Fruit fly (Drosophila melanogaster) whole organism, embryonic: ENCODE measurements around the gene CG43291.

ENCODE experiments used
- Awh ChIP-seq: fragments of 200-800 bp; sonication (Bioruptor generic); IDR thresholded peaks from 2 replicates; pipeline ENCODE4, ENCODE4 v1.3.6; 2022; ENCODE audit warnings: missing biosample characterization, missing genetic modification characterization
- B-H1 ChIP-seq: fragments of 200-800 bp; sonication (Bioruptor generic); IDR thresholded peaks from 3 replicates; pipeline ENCODE4 v1.3.6; 2022; ENCODE audit warnings: missing biosample characterization, missing genetic modification characterization
- CG10366 ChIP-seq: fragments of 200-800 bp; sonication (Bioruptor generic); IDR thresholded peaks from 2 replicates; pipeline ENCODE4 v1.3.6; 2022; ENCODE audit warnings: missing biosample characterization, missing genetic modification characterization
- CG10959 ChIP-seq: fragments of 200-800 bp; sonication (Bioruptor generic); IDR thresholded peaks from 2 replicates; pipeline ENCODE4 v1.3.6; 2022; ENCODE audit warnings: missing biosample characterization, missing genetic modification characterization
- CG12744 ChIP-seq: fragments of 200-800 bp; sonication (Bioruptor generic); optimal IDR thresholded peaks from 2 replicates; lab custom pipeline; 2016; ENCODE audit warnings: missing biosample characterization, missing genetic modification characterization
- CG13287 ChIP-seq: fragments of 200-800 bp; sonication (Bioruptor generic); IDR thresholded peaks from 2 replicates; pipeline ENCODE4 v1.3.6; 2022; ENCODE audit warnings: missing biosample characterization, missing genetic modification characterization; ENCODE audit not compliant: partially characterized antibody
- CG13296 ChIP-seq: fragments of 200-800 bp; sonication (Bioruptor generic); optimal IDR thresholded peaks from 3 replicates; lab custom pipeline; 2018; ENCODE audit warnings: missing biosample characterization, mild to moderate bottlenecking, missing genetic modification characterization
- CG14965 ChIP-seq: fragments of 200-800 bp; sonication (Bioruptor generic); optimal IDR thresholded peaks from 2 replicates; lab custom pipeline; 2016; ENCODE audit warnings: missing biosample characterization, missing genetic modification characterization, borderline replicate concordance
- CG16813 ChIP-seq: fragments of 200-800 bp; sonication (Bioruptor generic); IDR thresholded peaks from 3 replicates; pipeline ENCODE4 v1.3.6; 2022; ENCODE audit warnings: missing biosample characterization, missing genetic modification characterization; ENCODE audit not compliant: partially characterized antibody
- CG16863 ChIP-seq: fragments of 200-800 bp; sonication (Bioruptor generic); optimal IDR thresholded peaks from 3 replicates; lab custom pipeline; 2016; ENCODE audit warnings: missing biosample characterization, missing genetic modification characterization
- CG17802 ChIP-seq: fragments of 200-800 bp; sonication (Bioruptor generic); optimal IDR thresholded peaks from 2 replicates; lab custom pipeline; 2018; ENCODE audit warnings: missing biosample characterization, mild to moderate bottlenecking, missing genetic modification characterization, moderate library complexity
- CG1792 ChIP-seq: fragments of 200-800 bp; sonication (Bioruptor generic); optimal IDR thresholded peaks from 2 replicates; lab custom pipeline; 2016; ENCODE audit warnings: missing biosample characterization, missing genetic modification characterization
- CG18011 ChIP-seq: fragments of 200-800 bp; sonication (Bioruptor generic); optimal IDR thresholded peaks from 2 replicates; lab custom pipeline; 2017; ENCODE audit warnings: missing biosample characterization, missing genetic modification characterization, mild to moderate bottlenecking, moderate library complexity, missing genotype
- CG2120 ChIP-seq: fragments of 200-800 bp; sonication (Bioruptor generic); optimal IDR thresholded peaks from 3 replicates; lab custom pipeline; 2016; ENCODE audit warnings: missing biosample characterization, missing genetic modification characterization
- CG34224 ChIP-seq: fragments of 200-800 bp; sonication (Bioruptor generic); IDR thresholded peaks from 3 replicates; pipeline ENCODE4 v1.3.6; 2022; ENCODE audit warnings: missing biosample characterization, missing genetic modification characterization; ENCODE audit not compliant: partially characterized antibody
- CG34422 ChIP-seq: fragments of 200-800 bp; sonication (Bioruptor generic); IDR thresholded peaks from 3 replicates; pipeline ENCODE4 v1.3.6; 2022; ENCODE audit warnings: missing biosample characterization, missing genetic modification characterization
- CG6254 ChIP-seq: fragments of 200-800 bp; sonication (Bioruptor generic); optimal IDR thresholded peaks from 3 replicates; lab custom pipeline; 2017; ENCODE audit warnings: mild to moderate bottlenecking, missing biosample characterization, missing genetic modification reagents, missing genetic modification characterization
- CG6683 ChIP-seq: fragments of 200-800 bp; sonication (Bioruptor generic); optimal IDR thresholded peaks from 2 replicates; lab custom pipeline; 2017; ENCODE audit warnings: missing biosample characterization, mild to moderate bottlenecking, missing genetic modification characterization, missing genetic modification reagents
- CG6689 ChIP-seq: fragments of 200-800 bp; sonication (Bioruptor generic); IDR thresholded peaks from 2 replicates; pipeline ENCODE4 v1.3.6; 2022; ENCODE audit warnings: missing biosample characterization, missing genetic modification characterization
- CG6791 ChIP-seq: fragments of 200-800 bp; sonication (Bioruptor generic); IDR thresholded peaks from 3 replicates; pipeline ENCODE4 v1.3.6; 2022; ENCODE audit warnings: missing biosample characterization, missing genetic modification characterization; ENCODE audit not compliant: partially characterized antibody
- CG6854 ChIP-seq: fragments of 200-800 bp; sonication (Bioruptor generic); optimal IDR thresholded peaks from 3 replicates; lab custom pipeline; 2017; ENCODE audit warnings: missing biosample characterization, mild to moderate bottlenecking, missing genetic modification characterization
- CG7271 ChIP-seq: fragments of 200-800 bp; sonication (Bioruptor generic); optimal IDR thresholded peaks from 2 replicates; lab custom pipeline; 2018; ENCODE audit warnings: missing biosample characterization, mild to moderate bottlenecking, missing genetic modification characterization, moderate library complexity
- CG7745 ChIP-seq: fragments of 200-800 bp; sonication (Bioruptor generic); optimal IDR thresholded peaks from 2 replicates; lab custom pipeline; 2018; ENCODE audit warnings: missing biosample characterization, mild to moderate bottlenecking, missing genetic modification characterization, moderate library complexity
- CG7786 ChIP-seq: fragments of 200-800 bp; sonication (Bioruptor generic); optimal IDR thresholded peaks from 2 replicates; lab custom pipeline; 2016; ENCODE audit warnings: missing biosample characterization, missing genetic modification characterization
- CG9215 ChIP-seq: fragments of 200-800 bp; sonication (Bioruptor generic); IDR thresholded peaks from 2 replicates; pipeline ENCODE4 v1.3.6; 2022; ENCODE audit warnings: missing biosample characterization, missing genetic modification characterization
- CTCF ChIP-seq: fragments of 200-800 bp; sonication (Bioruptor generic); optimal IDR thresholded peaks from 2 replicates; lab custom pipeline; 2017; ENCODE audit warnings: missing biosample characterization, mild to moderate bottlenecking, missing genetic modification characterization, moderate library complexity
- CrebB ChIP-seq: fragments of 200-800 bp; sonication (Bioruptor generic); optimal IDR thresholded peaks from 3 replicates; lab custom pipeline; 2018; ENCODE audit warnings: missing biosample characterization, mild to moderate bottlenecking, missing genetic modification characterization
- Ets65A ChIP-seq: fragments of 200-800 bp; sonication (Bioruptor generic); peaks from one replicate; lab custom pipeline; 2016; ENCODE audit warnings: missing biosample characterization, missing genetic modification characterization
- HLH54F ChIP-seq: fragments of 200-800 bp; sonication (Bioruptor generic); optimal IDR thresholded peaks from 3 replicates; lab custom pipeline; 2016; ENCODE audit warnings: missing biosample characterization, missing genetic modification characterization
- Hr39 ChIP-seq: fragments of >200 bp; optimal IDR thresholded peaks from 2 replicates; lab custom pipeline; 2017
- MESR4 ChIP-seq: fragments of 200-800 bp; sonication (Bioruptor generic); optimal IDR thresholded peaks from 2 replicates; lab custom pipeline; 2018; ENCODE audit warnings: missing biosample characterization, mild to moderate bottlenecking, missing genetic modification characterization, moderate library complexity
- Meics ChIP-seq: fragments of 200-800 bp; sonication (Bioruptor generic); optimal IDR thresholded peaks from 2 replicates; lab custom pipeline; 2017; ENCODE audit warnings: missing biosample characterization, mild to moderate bottlenecking, missing genetic modification characterization
- Myb ChIP-seq: fragments of 200-800 bp; sonication (Bioruptor generic); optimal IDR thresholded peaks from 2 replicates; lab custom pipeline; 2016; ENCODE audit warnings: missing biosample characterization, missing genetic modification characterization
- Optix ChIP-seq: fragments of 200-800 bp; sonication (Bioruptor generic); IDR thresholded peaks from 3 replicates; pipeline ENCODE4 v1.3.6; 2022; ENCODE audit warnings: missing biosample characterization, missing genetic modification characterization
- Sox102F ChIP-seq: fragments of 200-800 bp; sonication (Bioruptor generic); optimal IDR thresholded peaks from 2 replicates; lab custom pipeline; 2018; ENCODE audit warnings: missing biosample characterization, mild to moderate bottlenecking, missing genetic modification characterization, moderate library complexity
- TFAM ChIP-seq: fragments of 200-800 bp; sonication (Bioruptor generic); optimal IDR thresholded peaks from 2 replicates; lab custom pipeline; 2017; ENCODE audit warnings: missing biosample characterization, missing genetic modification characterization, inconsistent platforms
- amos ChIP-seq: fragments of 200-800 bp; sonication (Bioruptor generic); IDR thresholded peaks from 2 replicates; pipeline ENCODE4 v1.3.6; 2022; ENCODE audit warnings: missing biosample characterization, missing genetic modification characterization; ENCODE audit not compliant: partially characterized antibody
- br ChIP-seq: fragments of >200 bp; optimal IDR thresholded peaks from 2 replicates; lab custom pipeline; 2017
- dati ChIP-seq: fragments of 200-800 bp; sonication (Bioruptor generic); IDR thresholded peaks from 2 replicates; pipeline ENCODE4 v1.3.6; 2022; ENCODE audit warnings: missing biosample characterization, missing genetic modification characterization
- dmrt99B ChIP-seq: fragments of 200-800 bp; sonication (Bioruptor generic); optimal IDR thresholded peaks from 2 replicates; lab custom pipeline; 2018; ENCODE audit warnings: missing biosample characterization, mild to moderate bottlenecking, missing genetic modification characterization, moderate library complexity
- gfzf ChIP-seq: fragments of 200-800 bp; sonication (Bioruptor generic); optimal IDR thresholded peaks from 2 replicates; lab custom pipeline; 2016; ENCODE audit warnings: missing biosample characterization, mild to moderate bottlenecking, missing genetic modification characterization, moderate library complexity
- ken ChIP-seq: fragments of 200-800 bp; sonication (Bioruptor generic); IDR thresholded peaks from 3 replicates; pipeline ENCODE4 v1.3.6; 2022; ENCODE audit warnings: missing biosample characterization, missing genetic modification characterization
- lilli ChIP-seq: fragments of 200-800 bp; sonication (Bioruptor generic); optimal IDR thresholded peaks from 3 replicates; lab custom pipeline; 2016; ENCODE audit warnings: missing biosample characterization, missing genetic modification characterization
- onecut ChIP-seq: fragments of 200-800 bp; sonication (Bioruptor generic); IDR thresholded peaks from 2 replicates; pipeline ENCODE4 v1.3.6; 2022; ENCODE audit warnings: missing biosample characterization, missing genetic modification characterization
- otp ChIP-seq: fragments of 200-800 bp; sonication (Bioruptor generic); IDR thresholded peaks from 3 replicates; pipeline ENCODE4, ENCODE4 v1.3.6; 2022; ENCODE audit warnings: missing biosample characterization, missing genetic modification characterization
- ro ChIP-seq: fragments of 200-800 bp; sonication (Bioruptor generic); IDR thresholded peaks from 2 replicates; pipeline ENCODE4 v1.3.6; 2022; ENCODE audit warnings: missing biosample characterization, missing genetic modification characterization
- salm ChIP-seq: fragments of 200-800 bp; sonication (Bioruptor generic); optimal IDR thresholded peaks from 2 replicates; lab custom pipeline; 2018; ENCODE audit warnings: missing biosample characterization, mild to moderate bottlenecking, missing genetic modification characterization
- sc ChIP-seq, 3 experiments: fragments of >200 bp in 2 of 3; fragments of 200-800 bp in 1 of 3; sonication (Bioruptor generic) in 1 of 3; optimal IDR thresholded peaks; 2 replicates in 2 of 3; 3 replicates in 1 of 3; lab custom pipeline; 2017; ENCODE audit warnings: mild to moderate bottlenecking in 1 of 3, missing biosample characterization in 1 of 3, missing genetic modification characterization in 1 of 3, missing genetic modification reagents in 1 of 3
- sd ChIP-seq: fragments of 200-800 bp; sonication (Bioruptor generic); optimal IDR thresholded peaks from 3 replicates; lab custom pipeline; 2018; ENCODE audit warnings: missing biosample characterization, mild to moderate bottlenecking, missing genetic modification characterization, moderate library complexity
- sens-2 ChIP-seq: fragments of 200-800 bp; sonication (Bioruptor generic); IDR thresholded peaks from 2 replicates; pipeline ENCODE4 v1.3.6; 2022; ENCODE audit warnings: missing biosample characterization, missing genetic modification characterization
- zfh2 ChIP-seq: fragments of 200-800 bp; sonication (Bioruptor generic); optimal IDR thresholded peaks from 2 replicates; lab custom pipeline; 2016; ENCODE audit warnings: missing biosample characterization, missing genetic modification characterization

The CG43291 gene

dm6 chr3R:14278523-14279303, 34.2 kb upstream of the CG43291 start (continued):
- TF ChIP-seq CG6791 (GFP tag; lab: Robert Waterston, UW) (no peak), HLH54F (GFP tag; lab: Kevin White, UChicago) (no peak), sc (optimal IDR thresholded peaks at IDR 0.05; lab: Kevin White, UChicago) (no peak), sc (GFP tag; optimal IDR thresholded peaks at IDR 0.05; lab: Kevin White, UChicago) (no peak), otp (GFP tag; lab: Robert Waterston, UW) (no peak), CG7271 (tag; lab: Kevin White, UChicago) (no peak), sens-2 (GFP tag; lab: Robert Waterston, UW) (no peak), ken (GFP tag; lab: Robert Waterston, UW) (no peak), CG6854 (no peak), CG16863 (GFP tag; lab: Kevin White, UChicago) (no peak), Sox102F (peak; percentile 3), CG13296 (GFP tag; lab: Kevin White, UChicago) (no peak), CG2120 (GFP tag; lab: Kevin White, UChicago) (no peak), CG13287 (GFP tag; lab: Robert Waterston, UW) (no peak), TFAM (GFP tag; lab: Kevin White, UChicago) (no peak), CG17802 (tag; lab: Kevin White, UChicago) (no peak), CTCF (GFP tag; lab: Kevin White, UChicago) (no peak), amos (GFP tag; lab: Robert Waterston, UW) (no peak), Hr39 (lab: Kevin White, UChicago) (no peak), CG10959 (GFP tag; lab: Robert Waterston, UW) (no peak), Meics (no peak), B-H1 (GFP tag; lab: Robert Waterston, UW) (no peak), onecut (GFP tag; lab: Robert Waterston, UW) (peak; percentile 43; the same call in 1 of the 2 replicates), br (lab: Kevin White, UChicago) (no peak), sd (tag; lab: Kevin White, UChicago) (peak; percentile 35), CG9215 (GFP tag; lab: Robert Waterston, UW) (no peak), CG14965 (GFP tag; lab: Kevin White, UChicago) (no peak), CG34224 (no peak), CG7745 (tag; lab: Kevin White, UChicago) (peak; percentile 11), CrebB (tag; lab: Kevin White, UChicago) (no peak), zfh2 (GFP tag; lab: Kevin White, UChicago) (no peak), CG10366 (GFP tag; lab: Robert Waterston, UW) (no peak; the same call in 1 of the 2 replicates), gfzf (GFP tag; lab: Kevin White, UChicago) (no peak), Optix (no peak), CG12744 (GFP tag; lab: Kevin White, UChicago) (no peak), dmrt99B (tag; lab: Kevin White, UChicago) (peak; percentile 7), CG34422 (GFP tag; lab: Robert Waterston, UW) (no peak), CG6683 (GFP tag; lab: Kevin White, UChicago) (no peak), salm (tag; lab: Kevin White, UChicago) (no peak), Awh (no peak), CG18011 (GFP tag; lab: Kevin White, UChicago) (no peak), Myb (GFP tag; lab: Kevin White, UChicago) (no peak), dati (GFP tag; lab: Robert Waterston, UW) (no peak), CG16813 (no peak), CG6254 (GFP tag; lab: Kevin White, UChicago) (no peak), lilli (GFP tag; lab: Kevin White, UChicago) (no peak), Ets65A (GFP tag; lab: Kevin White, UChicago) (peak; percentile 46), CG6689 (GFP tag; lab: Robert Waterston, UW) (peak; percentile 25), CG7786 (GFP tag; lab: Kevin White, UChicago) (no peak), MESR4 (GFP tag; lab: Kevin White, UChicago) (no peak), ro (GFP tag; lab: Robert Waterston, UW) (no peak), CG1792 (GFP tag; lab: Kevin White, UChicago) (no peak)
